Worm (Caenorhabditis elegans) whole organism, L1 larva: ENCODE measurements around the gene C25A8.1.

Experiments
- C34B4.2 ChIP-seq: sonication (generic microtip); optimal IDR thresholded peaks from 2 replicates; lab custom pipeline; 2017; ENCODE audit warnings: mild to moderate bottlenecking, missing genetic modification characterization, missing compliant biosample characterization
- aha-1 ChIP-seq: fragments of 150-350 bp; optimal IDR thresholded peaks from 2 replicates; lab custom pipeline; 2014; ENCODE audit warnings: missing biosample characterization, missing genetic modification characterization
- aly-2 ChIP-seq: fragments of 150-350 bp; optimal IDR thresholded peaks from 2 replicates; lab custom pipeline; 2014; ENCODE audit warnings: missing biosample characterization, missing genetic modification characterization
- ama-1 ChIP-seq: fragments of 150-350 bp; optimal IDR thresholded peaks from 2 replicates; lab custom pipeline; 2014
- blmp-1 ChIP-seq: fragments of 150-350 bp; optimal IDR thresholded peaks from 2 replicates; lab custom pipeline; 2014; ENCODE audit warnings: missing biosample characterization, missing genetic modification characterization
- ceh-63 ChIP-seq: fragments of 200-800 bp; sonication (Bioruptor generic); optimal IDR thresholded peaks from 2 replicates; lab custom pipeline; 2018; ENCODE audit warnings: mild to moderate bottlenecking, missing genetic modification characterization, missing compliant biosample characterization
- ceh-8 ChIP-seq: fragments of 200-800 bp; sonication (Bioruptor generic); optimal IDR thresholded peaks from 2 replicates; lab custom pipeline; 2018; ENCODE audit warnings: mild to moderate bottlenecking, missing genetic modification characterization, moderate library complexity, missing compliant biosample characterization
- ceh-88 ChIP-seq: fragments of 200-800 bp; sonication (Bioruptor generic); IDR thresholded peaks from 2 replicates; pipeline ENCODE4 v1.3.6; 2022; ENCODE audit warnings: missing genetic modification characterization, missing compliant biosample characterization
- ces-1 ChIP-seq: fragments of 150-350 bp; optimal IDR thresholded peaks from 2 replicates; lab custom pipeline; 2014; ENCODE audit warnings: missing biosample characterization, missing genetic modification reagents, missing genetic modification characterization
- dsc-1 ChIP-seq: sonication (generic microtip); optimal IDR thresholded peaks from 2 replicates; lab custom pipeline; 2016; ENCODE audit warnings: mild to moderate bottlenecking, missing genetic modification characterization, missing compliant biosample characterization
- efl-1 ChIP-seq, 4 experiments: fragments of 150-350 bp; optimal IDR thresholded peaks in 3 of 4; peaks in 1 of 4; 1 replicate in 1 of 4; 2 replicates in 3 of 4; lab custom pipeline; 2014; ENCODE audit warnings: missing biosample characterization in 2 of 4, missing genetic modification characterization in 2 of 4, missing genetic modification reagents in 2 of 4
- elt-2 ChIP-seq: sonication (generic microtip); optimal IDR thresholded peaks from 2 replicates; lab custom pipeline; 2016; ENCODE audit warnings: missing genetic modification characterization, mild to moderate bottlenecking, inconsistent platforms, missing compliant biosample characterization, missing genetic modification reagents
- ets-5 ChIP-seq: fragments of 200-800 bp; sonication (Bioruptor generic); IDR thresholded peaks from 2 replicates; pipeline ENCODE4 v1.3.6; 2022; ENCODE audit warnings: missing genetic modification characterization, missing compliant biosample characterization
- fkh-10 ChIP-seq: sonication (generic microtip); optimal IDR thresholded peaks from 2 replicates; lab custom pipeline; 2017; ENCODE audit warnings: missing biosample characterization, missing genetic modification reagents, missing genetic modification characterization
- fkh-4 ChIP-seq: sonication (generic microtip); optimal IDR thresholded peaks from 2 replicates; lab custom pipeline; 2016; ENCODE audit warnings: missing compliant biosample characterization, missing genetic modification characterization, borderline replicate concordance
- grh-1 ChIP-seq: fragments of 200-800 bp; sonication (Bioruptor generic); IDR thresholded peaks from 2 replicates; pipeline ENCODE4 v1.3.6; 2022; ENCODE audit warnings: missing genetic modification reagents, missing genetic modification characterization, missing compliant biosample characterization
- hlh-17 ChIP-seq: fragments of 200-800 bp; sonication (Bioruptor generic); optimal IDR thresholded peaks from 2 replicates; lab custom pipeline; 2018; ENCODE audit warnings: missing genetic modification characterization, mild to moderate bottlenecking, missing compliant biosample characterization, moderate library complexity, borderline replicate concordance
- hlh-4 ChIP-seq: sonication (generic microtip); optimal IDR thresholded peaks from 2 replicates; lab custom pipeline; 2016; ENCODE audit warnings: mild to moderate bottlenecking, missing genetic modification characterization, missing compliant biosample characterization
- hpl-2 ChIP-seq: fragments of 150-350 bp; optimal IDR thresholded peaks from 2 replicates; lab custom pipeline; 2014; ENCODE audit warnings: missing biosample characterization, missing genetic modification reagents, missing genetic modification characterization
- irx-1 ChIP-seq: sonication (generic microtip); optimal IDR thresholded peaks from 2 replicates; lab custom pipeline; 2016; ENCODE audit warnings: missing genetic modification characterization, missing compliant biosample characterization
- isw-1 ChIP-seq: fragments of 200-800 bp; sonication (Bioruptor generic); IDR thresholded peaks from 2 replicates; pipeline ENCODE4 v1.3.6; 2022; ENCODE audit warnings: missing genetic modification characterization, missing compliant biosample characterization
- jun-1 ChIP-seq: fragments of 150-350 bp; optimal IDR thresholded peaks from 2 replicates; lab custom pipeline; 2014; ENCODE audit warnings: missing biosample characterization, missing genetic modification reagents, missing genetic modification characterization
- lin-13 ChIP-seq: fragments of 150-350 bp; optimal IDR thresholded peaks from 2 replicates; lab custom pipeline; 2014; ENCODE audit warnings: missing biosample characterization, missing genetic modification reagents, missing genetic modification characterization
- lin-14 ChIP-seq: fragments of 200-800 bp; sonication (Bioruptor generic); optimal IDR thresholded peaks from 2 replicates; lab custom pipeline; 2018; ENCODE audit warnings: mild to moderate bottlenecking, missing genetic modification characterization, moderate library complexity, missing compliant biosample characterization
- lin-15B ChIP-seq: fragments of 150-350 bp; sonication (generic microtip); optimal IDR thresholded peaks from 3 replicates; lab custom pipeline; 2014; ENCODE audit warnings: missing biosample characterization, missing genetic modification characterization
- lin-35 ChIP-seq, 2 experiments: fragments of 150-350 bp; optimal IDR thresholded peaks; 2 replicates each; lab custom pipeline; 2014; ENCODE audit warnings: missing biosample characterization in 2 of 2, missing genetic modification characterization in 2 of 2, missing genetic modification reagents in 2 of 2
- lin-39 ChIP-seq: fragments of 150-350 bp; optimal IDR thresholded peaks from 2 replicates; lab custom pipeline; 2014; ENCODE audit warnings: missing biosample characterization, missing genetic modification reagents, missing genetic modification characterization
- lir-3 ChIP-seq: sonication (generic microtip); optimal IDR thresholded peaks from 2 replicates; lab custom pipeline; 2016; ENCODE audit warnings: mild to moderate bottlenecking, missing genetic modification characterization, moderate library complexity, missing compliant biosample characterization; ENCODE audit not compliant: poor library complexity
- lsy-2 ChIP-seq, 2 experiments: fragments of 150-350 bp; optimal IDR thresholded peaks; 2 replicates each; lab custom pipeline; 2014; ENCODE audit warnings: missing biosample characterization in 2 of 2, missing genetic modification characterization in 2 of 2
- mab-9 ChIP-seq: fragments of 200-800 bp; sonication (Bioruptor generic); IDR thresholded peaks from 2 replicates; pipeline ENCODE4 v1.3.6; 2022; ENCODE audit warnings: missing genetic modification reagents, missing genetic modification characterization, missing compliant biosample characterization
- mdl-1 ChIP-seq, 2 experiments: fragments of 150-350 bp; optimal IDR thresholded peaks; 2 replicates each; lab custom pipeline; 2014 to 2017; ENCODE audit warnings: missing biosample characterization in 2 of 2, missing genetic modification characterization in 2 of 2, inconsistent platforms in 1 of 2
- mef-2 ChIP-seq: fragments of 150-350 bp; optimal IDR thresholded peaks from 2 replicates; lab custom pipeline; 2014; ENCODE audit warnings: missing biosample characterization, missing genetic modification characterization
- nhr-19 ChIP-seq: fragments of 200-800 bp; sonication (Bioruptor generic); conservative IDR thresholded peaks from 2 replicates; pipeline ENCODE4 v1.3.6; 2022; ENCODE audit warnings: missing genetic modification characterization, missing compliant biosample characterization
- nhr-20 ChIP-seq: sonication (generic microtip); optimal IDR thresholded peaks from 2 replicates; lab custom pipeline; 2016; ENCODE audit warnings: mild to moderate bottlenecking, missing genetic modification characterization, missing compliant biosample characterization
- nhr-237 ChIP-seq: fragments of 150-350 bp; optimal IDR thresholded peaks from 2 replicates; lab custom pipeline; 2014; ENCODE audit warnings: missing biosample characterization, missing genetic modification characterization
- nhr-47 ChIP-seq: sonication (generic microtip); optimal IDR thresholded peaks from 2 replicates; lab custom pipeline; 2016; ENCODE audit warnings: mild to moderate bottlenecking, missing genetic modification characterization, moderate library complexity, missing compliant biosample characterization
- nhr-76 ChIP-seq: sonication (generic microtip); optimal IDR thresholded peaks from 2 replicates; lab custom pipeline; 2017; ENCODE audit warnings: missing biosample characterization, missing genetic modification characterization
- nhr-77 ChIP-seq: fragments of 150-350 bp; optimal IDR thresholded peaks from 2 replicates; lab custom pipeline; 2014; ENCODE audit warnings: missing biosample characterization, missing genetic modification characterization
- nhr-85 ChIP-seq: sonication (generic microtip); peaks from one replicate; lab custom pipeline; 2016; ENCODE audit warnings: missing genetic modification characterization, inconsistent platforms, missing compliant biosample characterization
- nhr-90 ChIP-seq: sonication (generic microtip); optimal IDR thresholded peaks from 2 replicates; lab custom pipeline; 2016; ENCODE audit warnings: mild to moderate bottlenecking, missing genetic modification characterization, missing compliant biosample characterization; ENCODE audit not compliant: poor library complexity
- pag-3 ChIP-seq: sonication (generic microtip); optimal IDR thresholded peaks from 2 replicates; lab custom pipeline; 2017; ENCODE audit warnings: missing genetic modification characterization, mild to moderate bottlenecking, missing compliant biosample characterization, antibody characterized with exemption, borderline replicate concordance; ENCODE audit not compliant: insufficient read depth
- pqm-1 ChIP-seq: sonication (generic microtip); optimal IDR thresholded peaks from 3 replicates; lab custom pipeline; 2017; ENCODE audit warnings: missing biosample characterization, missing genetic modification characterization
- snu-23 ChIP-seq: sonication (generic microtip); optimal IDR thresholded peaks from 2 replicates; lab custom pipeline; 2016; ENCODE audit warnings: missing genetic modification characterization, missing compliant biosample characterization
- sptf-1 ChIP-seq: fragments of 150-350 bp; optimal IDR thresholded peaks from 2 replicates; lab custom pipeline; 2014; ENCODE audit warnings: missing biosample characterization, missing genetic modification characterization
- tbx-2 ChIP-seq: sonication (generic microtip); optimal IDR thresholded peaks from 2 replicates; lab custom pipeline; 2016; ENCODE audit warnings: missing genetic modification characterization, missing compliant biosample characterization
- tlp-1 ChIP-seq: fragments of 150-350 bp; optimal IDR thresholded peaks from 2 replicates; lab custom pipeline; 2014; ENCODE audit warnings: missing biosample characterization, missing genetic modification characterization
- unc-30 ChIP-seq: sonication (generic microtip); optimal IDR thresholded peaks from 2 replicates; lab custom pipeline; 2017; ENCODE audit warnings: missing biosample characterization, missing genetic modification characterization
- unc-62 ChIP-seq: fragments of 150-350 bp; optimal IDR thresholded peaks from 2 replicates; lab custom pipeline; 2014; ENCODE audit warnings: missing biosample characterization, missing genetic modification reagents, missing genetic modification characterization
- zag-1 ChIP-seq: fragments of 150-350 bp; optimal IDR thresholded peaks from 2 replicates; lab custom pipeline; 2014; ENCODE audit warnings: missing biosample characterization, missing genetic modification characterization

C25A8.1 gene

ce11 chrIV:7043430-7043829 is 32.5 kb downstream of the C25A8.1 start:
- TF ChIP-seq hpl-2 (GFP tag; lab: Kevin White, UChicago): no peak
- no peak for TF ChIP-seq snu-23 (GFP tag; lab: Kevin White, UChicago)
- no peak for TF ChIP-seq lin-13 (GFP tag; lab: Kevin White, UChicago)
- no peak for TF ChIP-seq ama-1 (lab: Kevin White, UChicago)
- no peak for TF ChIP-seq ces-1 (GFP tag; lab: Kevin White, UChicago)
- TF ChIP-seq isw-1 (GFP tag; lab: Robert Waterston, UW): no peak
- TF ChIP-seq nhr-76 (tag; lab: Kevin White, UChicago): no peak
- TF ChIP-seq nhr-77 (tag; lab: Kevin White, UChicago): no peak

DNA sequence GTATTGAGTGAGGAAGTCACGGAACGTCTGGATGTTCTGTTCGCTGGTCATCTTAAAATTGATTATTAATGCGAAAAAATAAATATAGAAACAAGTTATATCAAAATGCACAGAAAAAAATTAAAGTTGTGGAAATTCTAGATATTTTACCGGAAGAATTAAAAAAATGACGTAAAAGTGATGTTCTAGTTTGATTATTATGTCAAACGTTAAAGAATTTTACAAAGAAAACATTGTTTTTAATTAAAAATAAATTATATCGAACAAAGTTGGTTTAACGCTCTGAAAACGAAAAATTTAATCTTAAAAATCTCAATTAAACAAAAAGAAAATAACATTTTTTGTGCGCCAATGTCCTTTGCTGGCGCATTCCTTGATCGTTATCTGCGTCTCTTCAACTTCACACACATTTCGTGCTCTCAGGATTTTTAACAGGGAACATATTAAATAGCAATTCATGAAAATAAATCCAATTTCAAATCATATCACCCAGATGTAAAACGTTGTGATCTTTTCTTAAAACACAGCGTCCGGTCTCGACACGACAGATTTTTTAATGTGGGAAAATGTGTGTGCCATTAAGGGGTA is 33.7 kb downstream of the C25A8.1 start, which contains the start of gene tin-9.1:
Gene tin-9.1, minus strand, starts transcription at position 51 of the 588 bp plus-strand sequence.
- TF ChIP-seq nhr-237 (tag; lab: Kevin White, UChicago): peak; percentile 36
- TF ChIP-seq blmp-1: peak; percentile 76
- TF ChIP-seq C34B4.2 (tag; lab: Kevin White, UChicago): no peak
- no peak for TF ChIP-seq tlp-1 (tag; lab: Kevin White, UChicago)
- TF ChIP-seq mab-9 (GFP tag; lab: Robert Waterston, UW): peak; percentile 22; the same call in 1 of the 2 replicates
- TF ChIP-seq lir-3 (tag; lab: Kevin White, UChicago): peak; percentile 39
- TF ChIP-seq pqm-1 (tag; lab: Kevin White, UChicago): no peak
- no peak for TF ChIP-seq ets-5 (GFP tag; lab: Robert Waterston, UW)
- peak; percentile 84 for TF ChIP-seq tbx-2
- peak; percentile 58 for TF ChIP-seq lin-15B (tag; lab: Kevin White, UChicago)
- TF ChIP-seq mdl-1 (tag; optimal IDR thresholded peaks at IDR 0.05; lab: Kevin White, UChicago): peak in 1 of 2 experiments; percentile 72
- peak; percentile 30 for TF ChIP-seq elt-2
- TF ChIP-seq zag-1: no peak
- TF ChIP-seq jun-1 (tag; lab: Kevin White, UChicago): peak; percentile 72
- no peak for TF ChIP-seq hlh-17
- no peak for TF ChIP-seq unc-62 (GFP tag; lab: Kevin White, UChicago)
- TF ChIP-seq lsy-2 (tag; optimal IDR thresholded peaks at IDR 0.05; lab: Kevin White, UChicago): peak; percentile 89 to 92
- TF ChIP-seq efl-1 (optimal IDR thresholded peaks at IDR 0.05; lab: Kevin White, UChicago): peak; percentile 77 to 84
- TF ChIP-seq efl-1 (GFP tag; optimal IDR thresholded peaks at IDR 0.05 in 1 of 2; lab: Kevin White, UChicago): peak; percentile 80 to 97
- TF ChIP-seq lin-14: peak; percentile 87
- peak; percentile 86 for TF ChIP-seq nhr-47 (tag; lab: Kevin White, UChicago)
- TF ChIP-seq nhr-85 (tag; lab: Kevin White, UChicago): peak; percentile 84
- peak; percentile 91 for TF ChIP-seq nhr-19 (GFP tag; lab: Robert Waterston, UW)
- peak; percentile 89 for TF ChIP-seq snu-23 (GFP tag; lab: Kevin White, UChicago)
- no peak for TF ChIP-seq sptf-1 (tag; lab: Kevin White, UChicago)
- peak; percentile 76 for TF ChIP-seq lin-39 (tag; lab: Kevin White, UChicago)
- TF ChIP-seq dsc-1 (tag; lab: Kevin White, UChicago): peak; percentile 85
- TF ChIP-seq aha-1: no peak
- TF ChIP-seq hpl-2 (GFP tag; lab: Kevin White, UChicago): no peak
- TF ChIP-seq nhr-77 (tag; lab: Kevin White, UChicago): peak; percentile 64
- TF ChIP-seq mef-2 (tag; lab: Kevin White, UChicago): peak; percentile 18
- peak; percentile 60 for TF ChIP-seq aly-2
- TF ChIP-seq ceh-63 (GFP tag; lab: Kevin White, UChicago): no peak
- no peak for TF ChIP-seq unc-30
- TF ChIP-seq ceh-88 (GFP tag; lab: Robert Waterston, UW): peak; percentile 75
- TF ChIP-seq nhr-20 (tag; lab: Kevin White, UChicago): peak; percentile 91
- no peak for TF ChIP-seq nhr-76 (tag; lab: Kevin White, UChicago)
- no peak for TF ChIP-seq pag-3 (tag; lab: Kevin White, UChicago)
- peak; percentile 28 for TF ChIP-seq fkh-4
- TF ChIP-seq irx-1 (tag; lab: Kevin White, UChicago): peak; percentile 68
- peak; percentile 57; the same call in 1 of the 2 replicates for TF ChIP-seq grh-1 (GFP tag; lab: Robert Waterston, UW)
- peak; percentile 84 for TF ChIP-seq lin-35 (GFP tag; optimal IDR thresholded peaks at IDR 0.05; lab: Kevin White, UChicago)
- no peak for TF ChIP-seq fkh-10 (GFP tag; lab: Kevin White, UChicago)
- peak; percentile 74 for TF ChIP-seq nhr-90
- TF ChIP-seq hlh-4 (tag; lab: Kevin White, UChicago): no peak
- no peak for TF ChIP-seq ceh-8
